Worm (Caenorhabditis elegans) whole organism, L3 larva: ENCODE measurements around the gene C47G2.4.

Experiments
- aly-2 ChIP-seq: fragments of 150-350 bp; optimal IDR thresholded peaks from 2 replicates; lab custom pipeline; 2014; ENCODE audit warnings: missing biosample characterization, missing genetic modification characterization
- ama-1 ChIP-seq: fragments of 150-350 bp; optimal IDR thresholded peaks from 2 replicates; lab custom pipeline; 2018
- ceh-82 ChIP-seq: fragments of 150-350 bp; optimal IDR thresholded peaks from 2 replicates; lab custom pipeline; 2014; ENCODE audit warnings: missing biosample characterization, missing genetic modification characterization
- elt-2 ChIP-seq: sonication (generic microtip); optimal IDR thresholded peaks from 2 replicates; lab custom pipeline; 2016; ENCODE audit warnings: missing genetic modification reagents, mild to moderate bottlenecking, missing genetic modification characterization, missing compliant biosample characterization
- elt-3 ChIP-seq, 3 experiments: fragments of 150-350 bp in 1 of 3; sonication (generic microtip) in 2 of 3; optimal IDR thresholded peaks; 2 replicates in 2 of 3; 4 replicates in 1 of 3; lab custom pipeline; 2014 to 2017; ENCODE audit warnings: missing biosample characterization in 3 of 3, missing genetic modification characterization in 3 of 3
- fkh-2 ChIP-seq: fragments of 150-350 bp; optimal IDR thresholded peaks from 2 replicates; lab custom pipeline; 2014; ENCODE audit warnings: missing biosample characterization, missing genetic modification reagents, missing genetic modification characterization
- jun-1 ChIP-seq: fragments of 150-350 bp; optimal IDR thresholded peaks from 2 replicates; lab custom pipeline; 2014; ENCODE audit warnings: missing biosample characterization, missing genetic modification reagents, missing genetic modification characterization
- lin-39 ChIP-seq: fragments of 150-350 bp; optimal IDR thresholded peaks from 2 replicates; lab custom pipeline; 2018; ENCODE audit warnings: missing biosample characterization, missing genetic modification reagents, missing genetic modification characterization
- nfya-1 ChIP-seq: sonication (generic microtip); optimal IDR thresholded peaks from 2 replicates; lab custom pipeline; 2017; ENCODE audit warnings: missing genetic modification characterization, mild to moderate bottlenecking, missing compliant biosample characterization, antibody characterized with exemption, moderate library complexity; ENCODE audit not compliant: insufficient read depth
- snpc-4 ChIP-seq: fragments of 150-350 bp; optimal IDR thresholded peaks from 2 replicates; lab custom pipeline; 2014; ENCODE audit warnings: missing biosample characterization, missing genetic modification characterization
- unc-39 ChIP-seq: sonication (generic microtip); optimal IDR thresholded peaks from 4 replicates; lab custom pipeline; 2017; ENCODE audit warnings: missing biosample characterization, missing genetic modification characterization

ce11 chrII:11241497-11241896 is 51.9 kb downstream of the C47G2.4 start:
- no peak for TF ChIP-seq aly-2 (tag; lab: Kevin White, UChicago)
- no peak for TF ChIP-seq unc-39 (tag; lab: Kevin White, UChicago)
- TF ChIP-seq snpc-4 (tag; lab: Kevin White, UChicago) = no peak
- no peak for TF ChIP-seq nfya-1 (tag; lab: Kevin White, UChicago)
- TF ChIP-seq jun-1 = no peak
- TF ChIP-seq elt-2 (tag; lab: Kevin White, UChicago) = no peak
- TF ChIP-seq ceh-82 (tag; lab: Kevin White, UChicago) = no peak
- no peak for TF ChIP-seq ama-1 (lab: Kevin White, UChicago)
- no peak for TF ChIP-seq fkh-2 (tag; lab: Kevin White, UChicago)
- no peak for TF ChIP-seq lin-39 (tag; lab: Kevin White, UChicago)
- TF ChIP-seq elt-3 (tag; optimal IDR thresholded peaks at IDR 0.05; lab: Kevin White, UChicago) = no peak
